Worm (Caenorhabditis elegans) whole organism, midembryonic: ENCODE measurements around the gene ZC266.1.

Experiments used
- cog-1 ChIP-seq: sonication (generic microtip); optimal IDR thresholded peaks from 2 replicates; lab custom pipeline; 2016; ENCODE audit warnings: missing genetic modification characterization, missing compliant biosample characterization
- tab-1 ChIP-seq: fragments of 200-800 bp; sonication (Bioruptor generic); IDR thresholded peaks from 2 replicates; pipeline ENCODE4 v1.3.6; 2022; ENCODE audit warnings: missing genetic modification characterization, missing compliant biosample characterization

ce11 chrV:4665651-4666050 is 34.4 kb downstream of the ZC266.1 start, which contains the start of gene srx-73:
- TF ChIP-seq tab-1 (GFP tag; lab: Robert Waterston, UW) (no peak), cog-1 (no peak)
